Worm (Caenorhabditis elegans): ENCODE measurements around the gene svop-1.

DNA sequence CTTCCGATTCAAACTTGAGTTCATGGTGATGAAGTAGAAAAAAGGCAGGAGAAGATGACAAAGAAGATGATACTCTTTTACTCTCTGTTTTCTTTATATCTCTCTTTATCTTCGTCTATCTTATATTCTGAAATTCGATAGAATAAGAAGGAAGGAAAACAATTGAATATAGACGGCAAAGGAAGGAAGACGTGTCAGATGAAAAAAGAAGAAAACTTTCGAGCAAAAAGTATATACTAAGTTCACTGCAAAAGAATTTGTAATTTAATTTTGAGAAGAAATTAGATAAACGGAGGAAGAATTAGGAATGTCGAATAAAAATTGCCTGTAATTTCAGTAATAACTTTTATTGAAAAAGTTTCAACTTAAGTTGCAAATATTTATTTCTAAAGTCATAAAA lies 8.3 kb downstream of the svop-1 start, which contains the start of gene K01F9.2:
- TF ChIP-seq klf-2 (GFP tag; conservative IDR thresholded peaks at IDR 0.05), result no peak
- TF ChIP-seq tab-1 (GFP tag; IDR thresholded peaks at IDR 0.05), result no peak
- no peak for TF ChIP-seq ref-1 (GFP tag; conservative IDR thresholded peaks at IDR 0.05)
- no peak for TF ChIP-seq ztf-29 (GFP tag; IDR thresholded peaks at IDR 0.05)
